Worm (Caenorhabditis elegans) whole organism, L2 larva: Measurements from ENCODE around the gene Y39H10B.2.

Source experiments
- C34F6.9 ChIP-seq: fragments of 150-350 bp; optimal IDR thresholded peaks from 2 replicates; lab custom pipeline; 2014; ENCODE audit warnings: missing biosample characterization, missing genetic modification characterization
- R02D3.7 ChIP-seq: fragments of 150-350 bp; optimal IDR thresholded peaks from 2 replicates; lab custom pipeline; 2014; ENCODE audit warnings: missing biosample characterization, missing genetic modification characterization
- alr-1 ChIP-seq: fragments of 150-350 bp; optimal IDR thresholded peaks from 2 replicates; lab custom pipeline; 2014; ENCODE audit warnings: missing biosample characterization, missing genetic modification characterization
- ama-1 ChIP-seq: fragments of 150-350 bp; optimal IDR thresholded peaks from 2 replicates; lab custom pipeline; 2018; ENCODE audit warnings: inconsistent platforms
- ceh-16 ChIP-seq: fragments of 150-350 bp; optimal IDR thresholded peaks from 2 replicates; lab custom pipeline; 2014; ENCODE audit warnings: missing biosample characterization, missing genetic modification characterization
- ceh-82 ChIP-seq: fragments of 150-350 bp; optimal IDR thresholded peaks from 2 replicates; lab custom pipeline; 2014; ENCODE audit warnings: missing biosample characterization, missing genetic modification characterization
- crh-2 ChIP-seq: sonication (generic microtip); optimal IDR thresholded peaks from 2 replicates; lab custom pipeline; 2017; ENCODE audit warnings: missing biosample characterization, missing genetic modification characterization
- dmd-4 ChIP-seq: sonication (generic microtip); optimal IDR thresholded peaks from 2 replicates; lab custom pipeline; 2017; ENCODE audit warnings: missing biosample characterization, missing genetic modification characterization
- elt-1 ChIP-seq: fragments of 150-350 bp; optimal IDR thresholded peaks from 2 replicates; lab custom pipeline; 2014; ENCODE audit warnings: missing biosample characterization, missing genetic modification characterization
- elt-3 ChIP-seq: sonication (generic microtip); optimal IDR thresholded peaks from 2 replicates; lab custom pipeline; 2017; ENCODE audit warnings: missing biosample characterization, missing genetic modification characterization
- gmeb-1 ChIP-seq: fragments of 150-350 bp; optimal IDR thresholded peaks from 2 replicates; lab custom pipeline; 2014; ENCODE audit warnings: missing biosample characterization, missing genetic modification characterization
- lin-11 ChIP-seq: fragments of 150-350 bp; sonication (generic microtip); optimal IDR thresholded peaks from 2 replicates; lab custom pipeline; 2014; ENCODE audit warnings: missing biosample characterization, missing genetic modification characterization, inconsistent platforms, mixed read lengths
- lin-13 ChIP-seq: fragments of 150-350 bp; optimal IDR thresholded peaks from 2 replicates; lab custom pipeline; 2014; ENCODE audit warnings: missing biosample characterization, missing genetic modification reagents, missing genetic modification characterization
- lin-39 ChIP-seq: fragments of 150-350 bp; optimal IDR thresholded peaks from 2 replicates; lab custom pipeline; 2014; ENCODE audit warnings: missing biosample characterization, missing genetic modification reagents, missing genetic modification characterization
- lsy-2 ChIP-seq, 2 experiments: fragments of 150-350 bp in 1 of 2; sonication (generic microtip) in 1 of 2; optimal IDR thresholded peaks; 2 replicates each; lab custom pipeline; 2014 to 2017; ENCODE audit warnings: missing biosample characterization in 2 of 2, missing genetic modification characterization in 2 of 2
- mab-5 ChIP-seq: fragments of 150-350 bp; optimal IDR thresholded peaks from 2 replicates; lab custom pipeline; 2014; ENCODE audit warnings: missing biosample characterization, missing genetic modification characterization
- mbf-1 ChIP-seq: sonication (generic microtip); optimal IDR thresholded peaks from 2 replicates; lab custom pipeline; 2017; ENCODE audit warnings: missing biosample characterization, missing genetic modification characterization
- nhr-10 ChIP-seq: sonication (generic microtip); optimal IDR thresholded peaks from 2 replicates; lab custom pipeline; 2017; ENCODE audit warnings: missing biosample characterization, missing genetic modification characterization
- nhr-11 ChIP-seq: fragments of 150-350 bp; optimal IDR thresholded peaks from 2 replicates; lab custom pipeline; 2014; ENCODE audit warnings: missing biosample characterization, missing genetic modification characterization
- nhr-12 ChIP-seq: fragments of 150-350 bp; optimal IDR thresholded peaks from 2 replicates; lab custom pipeline; 2014; ENCODE audit warnings: missing biosample characterization, missing genetic modification characterization
- nhr-129 ChIP-seq: fragments of 150-350 bp; optimal IDR thresholded peaks from 2 replicates; lab custom pipeline; 2014; ENCODE audit warnings: missing biosample characterization, missing genetic modification characterization
- nhr-21 ChIP-seq: fragments of 150-350 bp; optimal IDR thresholded peaks from 2 replicates; lab custom pipeline; 2014; ENCODE audit warnings: missing biosample characterization, missing genetic modification characterization
- nhr-25 ChIP-seq: fragments of 150-350 bp; sonication (generic microtip); optimal IDR thresholded peaks from 3 replicates; lab custom pipeline; 2014; ENCODE audit warnings: missing biosample characterization, missing genetic modification characterization
- nhr-6 ChIP-seq: fragments of 150-350 bp; optimal IDR thresholded peaks from 2 replicates; lab custom pipeline; 2014; ENCODE audit warnings: missing biosample characterization, missing genetic modification characterization
- sem-4 ChIP-seq: fragments of 150-350 bp; optimal IDR thresholded peaks from 2 replicates; lab custom pipeline; 2014; ENCODE audit warnings: missing biosample characterization, missing genetic modification reagents, missing genetic modification characterization
- sma-9 ChIP-seq, 2 experiments: fragments of 150-350 bp in 1 of 2; sonication (generic microtip) in 1 of 2; optimal IDR thresholded peaks; 2 replicates each; lab custom pipeline; 2014 to 2016; ENCODE audit warnings: missing genetic modification characterization in 2 of 2, mild to moderate bottlenecking in 1 of 2, missing biosample characterization in 1 of 2, missing compliant biosample characterization in 1 of 2, missing genetic modification reagents in 1 of 2, moderate library complexity in 1 of 2
- snpc-4 ChIP-seq: fragments of 150-350 bp; optimal IDR thresholded peaks from 2 replicates; lab custom pipeline; 2014; ENCODE audit warnings: missing biosample characterization, missing genetic modification characterization
- unc-39 ChIP-seq: fragments of 150-350 bp; optimal IDR thresholded peaks from 2 replicates; lab custom pipeline; 2014; ENCODE audit warnings: missing biosample characterization, missing genetic modification characterization
- unc-55 ChIP-seq: fragments of 150-350 bp; sonication (generic microtip); optimal IDR thresholded peaks from 3 replicates; lab custom pipeline; 2014; ENCODE audit warnings: missing biosample characterization, missing genetic modification reagents, missing genetic modification characterization
- unc-62 ChIP-seq: fragments of 150-350 bp; optimal IDR thresholded peaks from 2 replicates; lab custom pipeline; 2014; ENCODE audit warnings: missing biosample characterization, missing genetic modification reagents, missing genetic modification characterization
- zag-1 ChIP-seq: fragments of 150-350 bp; optimal IDR thresholded peaks from 2 replicates; lab custom pipeline; 2014; ENCODE audit warnings: missing biosample characterization, missing genetic modification characterization
- ztf-1 ChIP-seq: fragments of 200-800 bp; sonication (Bioruptor generic); conservative IDR thresholded peaks from 2 replicates; pipeline ENCODE4 v1.3.6; 2022; ENCODE audit warnings: missing genetic modification characterization, missing compliant biosample characterization
- ztf-11 ChIP-seq: sonication (generic microtip); optimal IDR thresholded peaks from 2 replicates; lab custom pipeline; 2017; ENCODE audit warnings: missing biosample characterization, missing genetic modification characterization
- ztf-4 ChIP-seq: fragments of 150-350 bp; optimal IDR thresholded peaks from 2 replicates; lab custom pipeline; 2014; ENCODE audit warnings: missing biosample characterization, missing genetic modification characterization

Y39H10B.2 gene

DNA sequence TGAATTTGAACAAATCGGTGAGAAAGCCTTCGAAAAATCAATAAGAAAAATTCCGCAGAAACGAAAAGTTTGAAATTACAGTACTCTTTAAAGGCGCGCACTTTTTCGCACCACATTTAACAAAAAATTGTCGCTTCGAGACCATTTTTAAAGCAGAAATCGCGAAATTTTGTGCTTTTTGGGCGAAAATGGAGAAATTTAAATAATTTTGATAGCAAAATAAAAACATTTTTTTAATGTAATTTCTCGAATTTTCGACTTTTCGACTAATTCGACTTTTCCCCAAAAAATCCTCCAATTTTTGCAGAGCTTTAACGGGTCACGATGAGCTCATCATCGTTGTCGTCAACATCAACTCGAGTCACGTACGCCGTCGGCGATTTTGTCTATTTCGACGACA lies 36.1 kb downstream of the Y39H10B.2 start, which contains the start of gene lin-40:
Gene lin-40, plus strand, starts transcription at position 301 of the 400 bp plus-strand sequence.
- TF ChIP-seq nhr-12 (tag; lab: Kevin White, UChicago), result no peak
- TF ChIP-seq snpc-4 (tag; lab: Kevin White, UChicago), result no peak

DNA sequence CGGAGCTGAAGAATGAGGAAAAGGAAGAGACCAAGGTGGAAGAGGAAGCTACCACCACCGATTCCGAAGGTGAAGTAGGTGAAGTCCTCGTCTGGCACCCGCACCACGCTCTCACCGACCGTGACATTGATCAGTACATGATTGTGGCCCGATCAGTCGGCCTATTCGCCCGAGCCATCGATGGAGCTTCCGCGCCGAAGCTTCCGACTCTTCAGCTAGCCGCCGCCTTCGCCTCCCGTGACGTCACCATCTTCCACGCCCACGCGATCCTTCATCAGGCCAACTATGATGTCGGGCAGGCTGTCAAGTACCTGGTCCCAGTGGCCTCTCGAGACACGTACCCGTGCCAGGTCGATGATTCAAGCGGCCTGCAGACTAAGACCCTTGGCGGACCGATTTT lies 37.6 kb downstream of the Y39H10B.2 start:
- TF ChIP-seq snpc-4 (tag; lab: Kevin White, UChicago) (no peak), nhr-129 (tag; lab: Kevin White, UChicago) (no peak), unc-62 (no peak), mbf-1 (tag; lab: Kevin White, UChicago) (no peak), alr-1 (tag; lab: Kevin White, UChicago) (no peak), nhr-6 (tag; lab: Kevin White, UChicago) (no peak), ama-1 (lab: Kevin White, UChicago) (no peak), ceh-16 (tag; lab: Kevin White, UChicago) (no peak), ztf-4 (tag; lab: Kevin White, UChicago) (no peak), nhr-12 (tag; lab: Kevin White, UChicago) (no peak), nhr-10 (tag; lab: Kevin White, UChicago) (no peak)

ce11 chrV:3706893-3707292 lies 38.3 kb downstream of the Y39H10B.2 start:
- no peak for TF ChIP-seq sem-4 (tag; lab: Kevin White, UChicago)
- TF ChIP-seq dmd-4 (tag; lab: Kevin White, UChicago), result no peak
- no peak for TF ChIP-seq C34F6.9 (tag; lab: Kevin White, UChicago)
- TF ChIP-seq ztf-11 (tag; lab: Kevin White, UChicago), result no peak
- no peak for TF ChIP-seq snpc-4 (tag; lab: Kevin White, UChicago)
- no peak for TF ChIP-seq lin-13 (GFP tag; lab: Kevin White, UChicago)
- TF ChIP-seq nhr-21 (tag; lab: Kevin White, UChicago), result no peak
- no peak for TF ChIP-seq crh-2 (tag; lab: Kevin White, UChicago)
- no peak for TF ChIP-seq lin-39
- TF ChIP-seq, all 48 proteins: peak for 0

DNA sequence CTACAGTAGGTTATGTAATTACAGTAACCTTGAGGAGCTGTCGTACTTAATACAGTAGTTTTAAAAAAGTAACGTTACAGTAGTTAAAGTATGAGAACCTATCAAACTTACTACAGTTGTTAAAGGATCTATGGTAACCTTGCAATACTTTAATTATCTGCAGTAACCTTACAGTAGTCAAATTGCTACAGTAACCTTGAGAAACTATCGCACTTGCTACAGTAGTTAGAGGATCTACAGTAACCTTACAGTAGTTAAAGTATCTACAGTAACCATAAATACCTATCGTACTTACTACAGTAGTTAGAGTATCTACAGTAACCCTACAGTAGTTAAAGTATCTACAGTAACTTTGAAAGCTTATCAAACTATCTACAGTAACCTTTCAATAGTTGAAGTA lies 43.0 kb downstream of the Y39H10B.2 start:
- TF ChIP-seq mbf-1 (tag; lab: Kevin White, UChicago) (no peak), snpc-4 (tag; lab: Kevin White, UChicago) (no peak), sem-4 (tag; lab: Kevin White, UChicago) (no peak), lin-13 (GFP tag; lab: Kevin White, UChicago) (no peak), ama-1 (lab: Kevin White, UChicago) (no peak), elt-1 (tag; lab: Kevin White, UChicago) (no peak), R02D3.7 (no peak), sma-9 (GFP tag; optimal IDR thresholded peaks at IDR 0.05; lab: Kevin White, UChicago) (no peak), sma-9 (tag; optimal IDR thresholded peaks at IDR 0.05; lab: Kevin White, UChicago) (no peak), ztf-4 (tag; lab: Kevin White, UChicago) (no peak), ceh-82 (tag; lab: Kevin White, UChicago) (no peak), elt-3 (tag; lab: Kevin White, UChicago) (no peak), lsy-2 (tag; optimal IDR thresholded peaks at IDR 0.05; lab: Kevin White, UChicago) (no peak), C34F6.9 (tag; lab: Kevin White, UChicago) (no peak), ztf-1 (GFP tag; lab: Robert Waterston, UW) (no peak), zag-1 (tag; lab: Kevin White, UChicago) (no peak)

- TF ChIP-seq unc-39 (tag; lab: Kevin White, UChicago) (no peak), unc-55 (GFP tag; lab: Kevin White, UChicago) (peak; percentile 19)
Measured at ce11 chrV:3712192-3712591, 43.6 kb downstream of the Y39H10B.2 start.

- no peak for TF ChIP-seq zag-1 (tag; lab: Kevin White, UChicago)
- no peak for TF ChIP-seq mab-5
Measured at ce11 chrV:3712955-3713354, 44.4 kb downstream of the Y39H10B.2 start.

DNA sequence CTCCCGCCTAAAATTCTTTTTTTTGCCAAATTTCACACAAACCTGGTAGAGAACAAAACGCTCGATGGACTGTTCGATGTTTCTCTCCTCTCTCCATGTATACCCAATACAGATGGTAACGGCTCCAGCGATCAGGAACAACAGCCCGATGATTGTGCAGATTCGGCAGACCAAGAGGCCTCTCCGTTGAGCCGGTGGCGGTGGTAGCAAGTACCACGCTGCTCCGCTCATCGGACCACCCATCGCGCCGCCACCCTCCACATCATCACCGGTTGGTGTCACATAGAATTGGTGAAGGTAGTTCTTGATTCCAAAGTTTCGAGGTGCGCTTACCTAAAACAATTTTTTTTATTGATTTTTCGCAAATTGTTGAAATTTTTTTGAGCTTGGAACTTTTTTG lies 46.2 kb downstream of the Y39H10B.2 start:
- no peak for TF ChIP-seq gmeb-1 (tag; lab: Kevin White, UChicago)
- no peak for TF ChIP-seq elt-1 (tag; lab: Kevin White, UChicago)
- no peak for TF ChIP-seq nhr-25 (tag; lab: Kevin White, UChicago)
- TF ChIP-seq nhr-11 (tag; lab: Kevin White, UChicago), result no peak
- TF ChIP-seq lin-11 (tag; lab: Kevin White, UChicago), result no peak
- TF ChIP-seq, all 48 proteins: peak for 0
